Worm (Caenorhabditis elegans) whole organism, mixed stage, embryonic: ENCODE results near the gene T18D3.6.
A peak's percentile ranks its signal among the peaks of the same experiment; 100 is the strongest.

Source experiments
- M03D4.4 ChIP-seq: sonication (generic microtip); optimal IDR thresholded peaks from 2 replicates; lab custom pipeline; 2017; ENCODE audit warnings: mild to moderate bottlenecking, missing genetic modification characterization, missing compliant biosample characterization
- blmp-1 ChIP-seq: fragments of 150-350 bp; optimal IDR thresholded peaks from 2 replicates; lab custom pipeline; 2014; ENCODE audit warnings: missing biosample characterization, missing genetic modification characterization
- ceh-39 ChIP-seq: fragments of 150-350 bp; optimal IDR thresholded peaks from 2 replicates; lab custom pipeline; 2014; ENCODE audit warnings: missing biosample characterization, missing genetic modification characterization
- ceh-43 ChIP-seq: fragments of 200-800 bp; sonication (Bioruptor generic); optimal IDR thresholded peaks from 2 replicates; lab custom pipeline; 2018; ENCODE audit warnings: mild to moderate bottlenecking, missing genetic modification characterization, moderate library complexity, missing compliant biosample characterization
- ceh-83 ChIP-seq: fragments of 200-800 bp; sonication (Bioruptor generic); optimal IDR thresholded peaks from 2 replicates; lab custom pipeline; 2018; ENCODE audit warnings: mild to moderate bottlenecking, missing genetic modification characterization, missing compliant biosample characterization
- cnd-1 ChIP-seq: fragments of 200-800 bp; sonication (Bioruptor generic); optimal IDR thresholded peaks from 2 replicates; lab custom pipeline; 2018; ENCODE audit warnings: mild to moderate bottlenecking, missing genetic modification characterization, missing compliant biosample characterization
- drap-1 ChIP-seq: fragments of 200-800 bp; sonication (Bioruptor generic); optimal IDR thresholded peaks from 3 replicates; lab custom pipeline; 2018; ENCODE audit warnings: mild to moderate bottlenecking, missing genetic modification characterization, missing compliant biosample characterization
- elt-1 ChIP-seq: sonication (generic microtip); optimal IDR thresholded peaks from 2 replicates; lab custom pipeline; 2017; ENCODE audit warnings: missing genetic modification characterization, mild to moderate bottlenecking, missing compliant biosample characterization, antibody characterized with exemption, moderate library complexity, borderline replicate concordance; ENCODE audit not compliant: insufficient read depth
- elt-3 ChIP-seq: fragments of 150-350 bp; optimal IDR thresholded peaks from 2 replicates; lab custom pipeline; 2014; ENCODE audit warnings: missing biosample characterization, missing genetic modification characterization
- flh-1 ChIP-seq: fragments of 200-800 bp; sonication (Bioruptor generic); optimal IDR thresholded peaks from 2 replicates; lab custom pipeline; 2018; ENCODE audit warnings: mild to moderate bottlenecking, missing genetic modification characterization, moderate library complexity, missing compliant biosample characterization
- ham-2 ChIP-seq: fragments of 200-800 bp; sonication (Bioruptor generic); optimal IDR thresholded peaks from 2 replicates; lab custom pipeline; 2018; ENCODE audit warnings: mild to moderate bottlenecking, missing genetic modification characterization, missing compliant biosample characterization
- hlh-1 ChIP-seq: fragments of 150-350 bp; optimal IDR thresholded peaks from 2 replicates; lab custom pipeline; 2014; ENCODE audit warnings: missing biosample characterization, missing genetic modification reagents, missing genetic modification characterization
- lin-13 ChIP-seq: fragments of 150-350 bp; optimal IDR thresholded peaks from 2 replicates; lab custom pipeline; 2014; ENCODE audit warnings: missing biosample characterization, missing genetic modification characterization
- lin-32 ChIP-seq: fragments of 200-800 bp; sonication (Bioruptor generic); optimal IDR thresholded peaks from 2 replicates; lab custom pipeline; 2018; ENCODE audit warnings: mild to moderate bottlenecking, missing genetic modification characterization, missing compliant biosample characterization
- lsy-2 ChIP-seq: fragments of 150-350 bp; optimal IDR thresholded peaks from 2 replicates; lab custom pipeline; 2014; ENCODE audit warnings: missing biosample characterization, missing genetic modification characterization
- mab-5 ChIP-seq: fragments of 150-350 bp; optimal IDR thresholded peaks from 2 replicates; lab custom pipeline; 2014; ENCODE audit warnings: missing biosample characterization, missing genetic modification characterization
- mep-1 ChIP-seq: fragments of 150-350 bp; optimal IDR thresholded peaks from 2 replicates; lab custom pipeline; 2017; ENCODE audit warnings: missing biosample characterization, missing genetic modification reagents, missing genetic modification characterization, inconsistent platforms
- mls-2 ChIP-seq: sonication (generic microtip); optimal IDR thresholded peaks from 2 replicates; lab custom pipeline; 2016; ENCODE audit warnings: mild to moderate bottlenecking, missing genetic modification characterization, moderate library complexity, missing compliant biosample characterization
- nhr-12 ChIP-seq: fragments of 150-350 bp; optimal IDR thresholded peaks from 2 replicates; lab custom pipeline; 2014; ENCODE audit warnings: missing biosample characterization, missing genetic modification characterization
- nhr-2 ChIP-seq: fragments of 150-350 bp; optimal IDR thresholded peaks from 2 replicates; lab custom pipeline; 2014; ENCODE audit warnings: missing biosample characterization, missing genetic modification characterization
- nhr-237 ChIP-seq: fragments of 150-350 bp; optimal IDR thresholded peaks from 2 replicates; lab custom pipeline; 2014; ENCODE audit warnings: missing biosample characterization, missing genetic modification characterization
- nhr-28 ChIP-seq: fragments of 150-350 bp; optimal IDR thresholded peaks from 2 replicates; lab custom pipeline; 2014; ENCODE audit warnings: missing biosample characterization, missing genetic modification characterization
- nhr-76 ChIP-seq: sonication (generic microtip); optimal IDR thresholded peaks from 2 replicates; lab custom pipeline; 2017; ENCODE audit warnings: missing biosample characterization, missing genetic modification characterization
- pha-4 ChIP-seq: fragments of 150-350 bp; optimal IDR thresholded peaks from 2 replicates; lab custom pipeline; 2018; ENCODE audit warnings: missing biosample characterization, missing genetic modification reagents, missing genetic modification characterization
- sptf-1 ChIP-seq: sonication (generic microtip); optimal IDR thresholded peaks from 2 replicates; lab custom pipeline; 2017; ENCODE audit warnings: mild to moderate bottlenecking, missing genetic modification characterization, moderate library complexity, missing compliant biosample characterization
- tbx-8 ChIP-seq: fragments of 200-800 bp; sonication (Bioruptor generic); optimal IDR thresholded peaks from 2 replicates; lab custom pipeline; 2018; ENCODE audit warnings: mild to moderate bottlenecking, missing genetic modification characterization, moderate library complexity, missing compliant biosample characterization
- unc-39 ChIP-seq: fragments of 150-350 bp; optimal IDR thresholded peaks from 2 replicates; lab custom pipeline; 2014; ENCODE audit warnings: missing biosample characterization, missing genetic modification characterization
- unc-62 ChIP-seq: fragments of 150-350 bp; optimal IDR thresholded peaks from 2 replicates; lab custom pipeline; 2014; ENCODE audit warnings: missing biosample characterization, missing genetic modification reagents, missing genetic modification characterization
- zip-8 ChIP-seq: fragments of 150-350 bp; optimal IDR thresholded peaks from 2 replicates; lab custom pipeline; 2014; ENCODE audit warnings: missing biosample characterization, missing genetic modification characterization

Gene T18D3.6

ce11 chrX:12484749-12485148, 35.1 kb downstream of the T18D3.6 start, which contains the start of gene tbc-13:
tbc-13 (plus strand) TSS chrX:12485049.
- TF ChIP-seq hlh-1 (tag; lab: Kevin White, UChicago) (no peak), M03D4.4 (tag; lab: Kevin White, UChicago) (no peak), lin-32 (GFP tag; lab: Kevin White, UChicago) (no peak), mab-5 (tag; lab: Kevin White, UChicago) (no peak), pha-4 (tag; lab: Kevin White, UChicago) (no peak), nhr-237 (no peak), nhr-76 (no peak), tbx-8 (no peak), lsy-2 (tag; lab: Kevin White, UChicago) (no peak), blmp-1 (tag; lab: Kevin White, UChicago) (no peak), mls-2 (tag; lab: Kevin White, UChicago) (no peak), unc-39 (no peak), nhr-12 (tag; lab: Kevin White, UChicago) (no peak)

- TF ChIP-seq nhr-12 (tag; lab: Kevin White, UChicago) (no peak), mab-5 (tag; lab: Kevin White, UChicago) (no peak), nhr-237 (no peak), lsy-2 (tag; lab: Kevin White, UChicago) (no peak), mls-2 (tag; lab: Kevin White, UChicago) (no peak), ceh-83 (no peak), ceh-43 (GFP tag; lab: Kevin White, UChicago) (no peak), ceh-39 (no peak), flh-1 (GFP tag; lab: Kevin White, UChicago) (no peak), lin-13 (tag; lab: Kevin White, UChicago) (no peak), unc-62 (GFP tag; lab: Kevin White, UChicago) (no peak), elt-3 (tag; lab: Kevin White, UChicago) (no peak), lin-32 (GFP tag; lab: Kevin White, UChicago) (no peak)
- TF ChIP-seq, all 35 proteins: peak for 0
Observed at ce11 chrX:12491138-12491537, 41.4 kb downstream of the T18D3.6 start.

- TF ChIP-seq flh-1 (GFP tag; lab: Kevin White, UChicago): no peak
- TF ChIP-seq nhr-2 (tag; lab: Kevin White, UChicago): no peak
- TF ChIP-seq pha-4 (tag; lab: Kevin White, UChicago): no peak
- no peak for TF ChIP-seq unc-62 (GFP tag; lab: Kevin White, UChicago)
- no peak for TF ChIP-seq lin-13 (tag; lab: Kevin White, UChicago)
- no peak for TF ChIP-seq hlh-1 (tag; lab: Kevin White, UChicago)
- no peak for TF ChIP-seq mab-5 (tag; lab: Kevin White, UChicago)
- TF ChIP-seq nhr-12 (tag; lab: Kevin White, UChicago): no peak
- TF ChIP-seq M03D4.4 (tag; lab: Kevin White, UChicago): no peak
- no peak for TF ChIP-seq sptf-1
- TF ChIP-seq elt-1 (tag; lab: Kevin White, UChicago): no peak
- TF ChIP-seq lin-32 (GFP tag; lab: Kevin White, UChicago): no peak
- no peak for TF ChIP-seq ceh-83
- no peak for TF ChIP-seq drap-1 (GFP tag; lab: Kevin White, UChicago)
- TF ChIP-seq nhr-28 (tag; lab: Kevin White, UChicago): no peak
- TF ChIP-seq mep-1 (tag; lab: Kevin White, UChicago): no peak
- TF ChIP-seq zip-8: no peak
- TF ChIP-seq cnd-1: no peak
- TF ChIP-seq unc-39: no peak
- TF ChIP-seq, all 35 proteins: peak for 0
Observed at ce11 chrX:12492467-12492866, 42.8 kb downstream of the T18D3.6 start, which contains the start of gene lips-1. lips-1 (plus strand) TSS chrX:12492767.

DNA sequence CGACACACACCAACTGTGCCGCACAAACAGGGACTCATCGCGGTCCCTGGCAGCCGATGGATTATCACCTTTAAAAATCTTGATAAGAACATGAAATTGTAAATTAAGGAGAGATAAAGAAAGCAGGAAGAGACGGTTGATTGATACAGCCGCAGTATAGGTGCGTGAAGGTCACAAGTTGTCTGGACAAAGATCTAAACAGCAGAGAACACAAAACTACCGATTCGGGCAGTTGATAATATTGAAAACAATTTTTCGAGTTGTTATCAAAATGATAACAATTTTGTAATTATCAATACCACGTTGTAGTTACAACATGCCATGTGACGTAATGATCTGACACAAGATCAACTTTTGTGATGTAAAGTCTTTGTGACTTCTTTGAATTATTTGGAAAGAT, 51.1 kb downstream of the T18D3.6 start:
- peak; percentile 64 for TF ChIP-seq elt-3 (tag; lab: Kevin White, UChicago)
- TF ChIP-seq zip-8: peak; percentile 16
- peak; percentile 99 for TF ChIP-seq elt-1 (tag; lab: Kevin White, UChicago)
- TF ChIP-seq nhr-2 (tag; lab: Kevin White, UChicago): no peak
- TF ChIP-seq cnd-1: no peak
- TF ChIP-seq ham-2 (GFP tag; lab: Kevin White, UChicago): peak; percentile 67
